Worm (Caenorhabditis elegans) whole organism, late embryonic: ENCODE measurements around the gene natc-1.

Experiments
- C08G9.2 ChIP-seq: sonication (generic microtip); optimal IDR thresholded peaks from 2 replicates; lab custom pipeline; 2016; ENCODE audit warnings: mild to moderate bottlenecking, missing genetic modification characterization, moderate library complexity, missing compliant biosample characterization
- C38D4.7 ChIP-seq: fragments of 200-800 bp; sonication (Bioruptor generic); optimal IDR thresholded peaks from 2 replicates; lab custom pipeline; 2018; ENCODE audit warnings: mild to moderate bottlenecking, missing genetic modification characterization, moderate library complexity, missing compliant biosample characterization
- K09A11.1 ChIP-seq: sonication (generic microtip); optimal IDR thresholded peaks from 2 replicates; lab custom pipeline; 2017; ENCODE audit warnings: antibody characterized with exemption, mild to moderate bottlenecking, missing genetic modification characterization, missing compliant biosample characterization; ENCODE audit not compliant: insufficient read depth
- T23F11.4 ChIP-seq: fragments of 200-800 bp; sonication (Bioruptor generic); optimal IDR thresholded peaks from 2 replicates; lab custom pipeline; 2018; ENCODE audit warnings: mild to moderate bottlenecking, missing genetic modification characterization, missing compliant biosample characterization
- ahr-1 ChIP-seq: sonication (generic microtip); optimal IDR thresholded peaks from 2 replicates; lab custom pipeline; 2016; ENCODE audit warnings: missing genetic modification characterization, missing compliant biosample characterization
- ama-1 ChIP-seq: fragments of 150-350 bp; optimal IDR thresholded peaks from 2 replicates; lab custom pipeline; 2014
- ceh-14 ChIP-seq: sonication (generic microtip); optimal IDR thresholded peaks from 2 replicates; lab custom pipeline; 2016; ENCODE audit warnings: missing genotype, missing genetic modification characterization, missing compliant biosample characterization
- ceh-19 ChIP-seq: fragments of 200-800 bp; sonication (Bioruptor generic); optimal IDR thresholded peaks from 2 replicates; lab custom pipeline; 2018; ENCODE audit warnings: mild to moderate bottlenecking, missing genetic modification characterization, missing compliant biosample characterization
- ceh-30 ChIP-seq: fragments of 150-350 bp; optimal IDR thresholded peaks from 2 replicates; lab custom pipeline; 2014; ENCODE audit warnings: missing biosample characterization, missing genetic modification characterization
- ceh-31 ChIP-seq: sonication (generic microtip); optimal IDR thresholded peaks from 2 replicates; lab custom pipeline; 2016; ENCODE audit warnings: missing genetic modification characterization, missing compliant biosample characterization
- ceh-6 ChIP-seq: fragments of 200-800 bp; sonication (Bioruptor generic); optimal IDR thresholded peaks from 2 replicates; lab custom pipeline; 2018; ENCODE audit warnings: mild to moderate bottlenecking, missing genetic modification characterization, missing compliant biosample characterization
- che-1 ChIP-seq: sonication (generic microtip); optimal IDR thresholded peaks from 2 replicates; lab custom pipeline; 2016; ENCODE audit warnings: mild to moderate bottlenecking, missing genetic modification characterization, missing compliant biosample characterization
- dve-1 ChIP-seq: sonication (generic microtip); optimal IDR thresholded peaks from 2 replicates; lab custom pipeline; 2017; ENCODE audit warnings: antibody characterized with exemption, mild to moderate bottlenecking, missing genetic modification characterization, missing compliant biosample characterization
- eyg-1 ChIP-seq: sonication (generic microtip); optimal IDR thresholded peaks from 2 replicates; lab custom pipeline; 2016; ENCODE audit warnings: missing genotype, missing genetic modification characterization, missing compliant biosample characterization
- fax-1 ChIP-seq: sonication (generic microtip); optimal IDR thresholded peaks from 2 replicates; lab custom pipeline; 2016; ENCODE audit warnings: missing genotype, missing genetic modification characterization, missing compliant biosample characterization
- fkh-10 ChIP-seq: fragments of 150-350 bp; optimal IDR thresholded peaks from 2 replicates; lab custom pipeline; 2014; ENCODE audit warnings: missing biosample characterization, missing genetic modification reagents, missing genetic modification characterization
- gmeb-2 ChIP-seq: sonication (generic microtip); optimal IDR thresholded peaks from 2 replicates; lab custom pipeline; 2016; ENCODE audit warnings: missing genetic modification characterization, inconsistent platforms, missing compliant biosample characterization
- hlh-15 ChIP-seq: sonication (generic microtip); optimal IDR thresholded peaks from 2 replicates; lab custom pipeline; 2016; ENCODE audit warnings: missing genetic modification characterization, missing compliant biosample characterization
- hlh-30 ChIP-seq: sonication (generic microtip); optimal IDR thresholded peaks from 2 replicates; lab custom pipeline; 2017; ENCODE audit warnings: antibody characterized with exemption, missing genetic modification characterization, missing compliant biosample characterization; ENCODE audit not compliant: insufficient read depth
- hlh-6 ChIP-seq: sonication (generic microtip); optimal IDR thresholded peaks from 2 replicates; lab custom pipeline; 2016; ENCODE audit warnings: missing genotype, missing genetic modification characterization, missing compliant biosample characterization
- hlh-8 ChIP-seq: sonication (generic microtip); optimal IDR thresholded peaks from 2 replicates; lab custom pipeline; 2016; ENCODE audit warnings: missing genotype, missing genetic modification characterization, missing compliant biosample characterization
- lin-11 ChIP-seq: fragments of 200-800 bp; sonication (Bioruptor generic); optimal IDR thresholded peaks from 2 replicates; lab custom pipeline; 2018; ENCODE audit warnings: mild to moderate bottlenecking, missing genetic modification characterization, missing compliant biosample characterization
- nfya-1 ChIP-seq: sonication (generic microtip); optimal IDR thresholded peaks from 2 replicates; lab custom pipeline; 2017; ENCODE audit warnings: missing genetic modification characterization, mild to moderate bottlenecking, missing compliant biosample characterization, antibody characterized with exemption, moderate library complexity
- pag-3 ChIP-seq: sonication (generic microtip); optimal IDR thresholded peaks from 2 replicates; lab custom pipeline; 2016; ENCODE audit warnings: missing compliant biosample characterization, missing genetic modification characterization, borderline replicate concordance
- pat-9 ChIP-seq: fragments of 200-800 bp; sonication (Bioruptor generic); optimal IDR thresholded peaks from 2 replicates; lab custom pipeline; 2018; ENCODE audit warnings: mild to moderate bottlenecking, missing genetic modification characterization, moderate library complexity, missing compliant biosample characterization
- pax-1 ChIP-seq: fragments of 150-350 bp; optimal IDR thresholded peaks from 2 replicates; lab custom pipeline; 2014; ENCODE audit warnings: missing biosample characterization, missing genetic modification characterization
- pha-2 ChIP-seq: sonication (generic microtip); optimal IDR thresholded peaks from 2 replicates; lab custom pipeline; 2017; ENCODE audit warnings: mild to moderate bottlenecking, missing genetic modification characterization, missing compliant biosample characterization
- ref-2 ChIP-seq: sonication (generic microtip); optimal IDR thresholded peaks from 2 replicates; lab custom pipeline; 2016; ENCODE audit warnings: missing genetic modification characterization, missing compliant biosample characterization
- sdc-2 ChIP-seq: sonication (generic microtip); optimal IDR thresholded peaks from 2 replicates; lab custom pipeline; 2016; ENCODE audit warnings: missing genotype, missing genetic modification characterization, missing compliant biosample characterization
- sox-2 ChIP-seq: fragments of 200-800 bp; sonication (Bioruptor generic); IDR thresholded peaks from 2 replicates; pipeline ENCODE4 v1.3.6; 2022; ENCODE audit warnings: missing genetic modification reagents, missing genetic modification characterization, missing compliant biosample characterization
- syd-9 ChIP-seq: sonication (generic microtip); optimal IDR thresholded peaks from 2 replicates; lab custom pipeline; 2016; ENCODE audit warnings: mild to moderate bottlenecking, missing genetic modification characterization, moderate library complexity, missing compliant biosample characterization
- tbx-7 ChIP-seq: sonication (generic microtip); optimal IDR thresholded peaks from 2 replicates; lab custom pipeline; 2016; ENCODE audit warnings: missing genotype, missing genetic modification characterization, missing compliant biosample characterization
- unc-42 ChIP-seq: sonication (generic microtip); optimal IDR thresholded peaks from 2 replicates; lab custom pipeline; 2016; ENCODE audit warnings: missing genotype, missing genetic modification characterization, missing compliant biosample characterization
- unc-55 ChIP-seq: sonication (generic microtip); optimal IDR thresholded peaks from 2 replicates; lab custom pipeline; 2017; ENCODE audit warnings: missing biosample characterization, missing genetic modification reagents, missing genetic modification characterization
- unc-86 ChIP-seq: sonication (generic microtip); optimal IDR thresholded peaks from 2 replicates; lab custom pipeline; 2016; ENCODE audit warnings: missing genetic modification characterization, missing compliant biosample characterization
- ztf-16 ChIP-seq: sonication (generic microtip); optimal IDR thresholded peaks from 2 replicates; lab custom pipeline; 2017; ENCODE audit warnings: missing genetic modification characterization, missing compliant biosample characterization

The natc-1 gene

DNA sequence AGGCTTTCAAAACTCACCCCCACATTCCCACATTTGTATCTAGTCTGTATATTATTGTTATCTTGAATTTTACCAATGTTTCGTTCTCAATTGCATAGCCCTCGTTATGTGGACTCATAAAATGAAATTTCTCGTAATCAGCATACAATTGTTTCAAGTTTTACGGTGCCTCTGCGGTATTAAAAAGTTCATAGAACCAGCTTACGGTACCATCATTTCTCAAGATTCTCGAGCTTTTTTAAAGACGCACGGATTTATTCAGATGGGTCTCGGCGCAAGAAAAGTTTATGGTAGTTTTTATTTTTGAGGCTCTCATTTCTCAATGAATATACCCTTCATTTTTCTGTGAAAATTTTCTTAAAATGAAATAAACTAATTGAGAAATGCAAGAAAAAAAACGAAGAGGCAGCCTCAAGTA, 47.0 kb upstream of the natc-1 start:
- TF ChIP-seq ceh-6 (GFP tag; lab: Kevin White, UChicago) = no peak
- TF ChIP-seq hlh-30 (tag; lab: Kevin White, UChicago) = no peak
- no peak for TF ChIP-seq sox-2 (GFP tag; lab: Robert Waterston, UW)
- no peak for TF ChIP-seq fax-1 (tag; lab: Kevin White, UChicago)
- TF ChIP-seq ref-2 = no peak
- no peak for TF ChIP-seq hlh-15
- TF ChIP-seq syd-9 = no peak
- no peak for TF ChIP-seq hlh-6 (tag; lab: Kevin White, UChicago)
- no peak for TF ChIP-seq unc-86 (tag; lab: Kevin White, UChicago)
- no peak for TF ChIP-seq eyg-1 (tag; lab: Kevin White, UChicago)
- TF ChIP-seq fkh-10 = no peak
- TF ChIP-seq sdc-2 (tag; lab: Kevin White, UChicago) = no peak
- TF ChIP-seq gmeb-2 (tag; lab: Kevin White, UChicago) = no peak
- TF ChIP-seq unc-55 (GFP tag; lab: Kevin White, UChicago) = no peak
- TF ChIP-seq tbx-7 (tag; lab: Kevin White, UChicago) = no peak
- TF ChIP-seq che-1 (tag; lab: Kevin White, UChicago) = no peak
- TF ChIP-seq ceh-19 (GFP tag; lab: Kevin White, UChicago) = no peak

ce11 chrV:8417271-8417670, 44.9 kb upstream of the natc-1 start:
- TF ChIP-seq ceh-30 (tag; lab: Kevin White, UChicago) (no peak), lin-11 (tag; lab: Kevin White, UChicago) (no peak), nfya-1 (tag; lab: Kevin White, UChicago) (peak; percentile 54)

DNA sequence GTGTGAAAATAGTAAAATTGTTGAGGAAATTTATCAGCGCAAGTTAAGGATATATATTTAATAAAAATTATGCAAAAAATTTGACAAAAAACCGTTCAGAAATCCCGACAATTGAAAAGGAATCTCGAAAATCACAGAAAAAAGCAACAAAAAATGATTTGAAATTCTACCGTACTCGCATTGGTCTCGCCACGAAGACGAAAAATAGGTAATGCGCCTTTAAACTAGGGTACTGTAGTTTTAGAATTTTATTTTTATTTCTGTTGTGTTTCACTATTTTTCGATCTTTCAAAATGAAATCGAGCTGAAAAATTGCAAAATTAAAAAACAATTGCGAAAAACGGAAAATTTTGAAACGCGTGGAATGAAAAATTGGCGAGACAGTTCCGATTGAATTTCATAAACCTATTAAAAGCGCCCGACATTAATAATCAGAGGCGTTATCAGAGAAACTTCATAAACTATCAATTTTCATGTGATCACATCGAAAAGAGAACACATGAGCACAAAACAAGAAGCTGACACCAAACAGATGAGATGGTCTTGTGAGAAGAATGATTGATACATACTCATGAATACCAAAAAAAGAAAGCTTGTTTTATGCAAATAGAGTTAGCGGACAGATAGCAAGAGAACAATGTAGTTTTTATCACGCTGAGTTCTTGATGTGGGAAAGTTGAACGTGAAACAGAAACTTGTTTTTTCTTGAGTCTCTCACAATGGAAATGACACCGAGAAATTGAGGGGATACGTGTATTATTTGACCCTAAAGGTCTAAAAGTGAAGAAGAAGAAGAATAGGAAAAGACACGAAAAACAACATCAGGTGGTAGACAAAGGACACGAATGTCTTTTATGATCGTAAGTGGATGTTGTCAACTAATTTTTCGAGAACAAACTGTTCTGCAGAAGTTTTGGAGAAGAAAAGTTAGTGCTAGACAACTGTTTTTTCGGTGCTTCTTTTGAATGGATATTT, 37.0 kb upstream of the natc-1 start:
- no peak for TF ChIP-seq K09A11.1 (tag; lab: Kevin White, UChicago)
- TF ChIP-seq pat-9 = no peak
- TF ChIP-seq pha-2 = no peak
- TF ChIP-seq T23F11.4 (GFP tag; lab: Kevin White, UChicago) = no peak
- TF ChIP-seq ceh-31 (tag; lab: Kevin White, UChicago) = no peak
- TF ChIP-seq pag-3 (tag; lab: Kevin White, UChicago) = no peak
- no peak for TF ChIP-seq C38D4.7 (GFP tag; lab: Kevin White, UChicago)
- no peak for TF ChIP-seq ceh-19 (GFP tag; lab: Kevin White, UChicago)

DNA sequence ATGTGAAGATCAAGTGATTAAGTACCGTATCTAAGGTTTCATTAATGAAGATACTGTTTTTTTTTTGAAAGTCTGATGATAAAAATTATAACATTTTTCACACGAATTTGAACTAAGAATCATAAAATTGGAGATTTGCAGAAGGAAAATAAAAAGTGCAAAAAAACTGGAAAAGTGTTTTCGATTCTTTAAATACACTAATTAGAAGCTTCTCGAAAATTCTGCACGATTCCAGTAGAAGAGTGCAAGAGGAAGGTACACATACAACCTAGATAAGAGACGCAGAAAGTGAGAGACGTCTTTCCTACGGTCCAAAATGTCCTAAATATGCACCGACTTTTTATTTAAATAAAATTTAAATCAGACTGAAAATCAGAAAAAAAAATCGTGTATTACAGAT, 35.9 kb upstream of the natc-1 start:
- TF ChIP-seq T23F11.4 (GFP tag; lab: Kevin White, UChicago) (no peak), fax-1 (tag; lab: Kevin White, UChicago) (no peak), C08G9.2 (tag; lab: Kevin White, UChicago) (no peak), ama-1 (lab: Kevin White, UChicago) (no peak), ceh-14 (tag; lab: Kevin White, UChicago) (no peak), hlh-30 (tag; lab: Kevin White, UChicago) (no peak), hlh-8 (tag; lab: Kevin White, UChicago) (no peak), ahr-1 (no peak), pat-9 (no peak), unc-86 (tag; lab: Kevin White, UChicago) (no peak), pax-1 (tag; lab: Kevin White, UChicago) (no peak), unc-42 (no peak), tbx-7 (tag; lab: Kevin White, UChicago) (no peak), dve-1 (no peak), syd-9 (no peak), ztf-16 (tag; lab: Kevin White, UChicago) (no peak), pag-3 (tag; lab: Kevin White, UChicago) (no peak)
- TF ChIP-seq, all 69 proteins: peak for 0
